Fruit fly (Drosophila melanogaster) whole organism, embryonic: ENCODE measurements around the gene CG7029.

Experiments
- Antp ChIP-seq: fragments of 200-800 bp; sonication (Bioruptor generic); optimal IDR thresholded peaks from 3 replicates; lab custom pipeline; 2016; ENCODE audit warnings: missing biosample characterization, missing genetic modification characterization
- Bdp1 ChIP-seq: fragments of 200-800 bp; sonication (Bioruptor generic); optimal IDR thresholded peaks from 3 replicates; lab custom pipeline; 2016; ENCODE audit warnings: missing biosample characterization, missing genetic modification characterization
- CG10209 ChIP-seq: fragments of 200-800 bp; sonication (Bioruptor generic); optimal IDR thresholded peaks from 3 replicates; lab custom pipeline; 2017; ENCODE audit warnings: missing biosample characterization, mild to moderate bottlenecking, missing genetic modification characterization, missing genetic modification reagents
- CG10321 ChIP-seq: fragments of 200-800 bp; sonication (Bioruptor generic); IDR thresholded peaks from 2 replicates; pipeline ENCODE4 v1.3.6; 2022; ENCODE audit warnings: missing biosample characterization, missing genetic modification characterization
- CG1602 ChIP-seq: fragments of 200-800 bp; sonication (Bioruptor generic); optimal IDR thresholded peaks from 3 replicates; lab custom pipeline; 2016; ENCODE audit warnings: missing biosample characterization, missing genetic modification characterization
- CG1832 ChIP-seq: fragments of 200-800 bp; sonication (Bioruptor generic); optimal IDR thresholded peaks from 2 replicates; lab custom pipeline; 2017; ENCODE audit warnings: missing biosample characterization, mild to moderate bottlenecking, missing genetic modification characterization, inconsistent platforms
- CG2199 ChIP-seq: fragments of 200-800 bp; sonication (Bioruptor generic); IDR thresholded peaks from 3 replicates; pipeline ENCODE4 v1.3.6; 2022; ENCODE audit warnings: missing biosample characterization, missing genetic modification characterization
- CG31224 ChIP-seq: fragments of 200-800 bp; sonication (Bioruptor generic); IDR thresholded peaks from 2 replicates; pipeline ENCODE4 v1.3.6; 2022; ENCODE audit warnings: missing biosample characterization, missing genetic modification characterization
- CG31388 ChIP-seq: fragments of 200-800 bp; sonication (Bioruptor generic); optimal IDR thresholded peaks from 2 replicates; lab custom pipeline; 2016; ENCODE audit warnings: missing biosample characterization, missing genetic modification characterization
- CG33557 ChIP-seq: fragments of 200-800 bp; sonication (Bioruptor generic); optimal IDR thresholded peaks from 2 replicates; lab custom pipeline; 2019; ENCODE audit warnings: missing biosample characterization, mild to moderate bottlenecking, missing genetic modification characterization, moderate library complexity
- CG34224 ChIP-seq: fragments of 200-800 bp; sonication (Bioruptor generic); IDR thresholded peaks from 3 replicates; pipeline ENCODE4 v1.3.6; 2022; ENCODE audit warnings: missing biosample characterization, missing genetic modification characterization; ENCODE audit not compliant: partially characterized antibody
- CG34376 ChIP-seq: fragments of 200-800 bp; sonication (Bioruptor generic); optimal IDR thresholded peaks from 2 replicates; lab custom pipeline; 2018; ENCODE audit warnings: missing biosample characterization, mild to moderate bottlenecking, missing genetic modification characterization
- CG3847 ChIP-seq: fragments of 200-800 bp; sonication (Bioruptor generic); IDR thresholded peaks from 2 replicates; pipeline ENCODE4 v1.3.6; 2022; ENCODE audit warnings: missing biosample characterization, missing genetic modification characterization
- CG42726 ChIP-seq: fragments of 200-800 bp; sonication (Bioruptor generic); IDR thresholded peaks from 2 replicates; pipeline ENCODE4 v1.3.6; 2022; ENCODE audit warnings: missing biosample characterization, missing genetic modification characterization; ENCODE audit not compliant: partially characterized antibody
- CG4328 ChIP-seq: fragments of 200-800 bp; sonication (Bioruptor generic); optimal IDR thresholded peaks from 3 replicates; lab custom pipeline; 2017; ENCODE audit warnings: missing biosample characterization, missing genetic modification reagents, missing genetic modification characterization
- CG43689 ChIP-seq: fragments of 200-800 bp; sonication (Bioruptor generic); IDR thresholded peaks from 2 replicates; pipeline ENCODE4 v1.3.6; 2022; ENCODE audit warnings: missing biosample characterization, missing genetic modification characterization
- CG4707 ChIP-seq: fragments of 200-800 bp; sonication (Bioruptor generic); optimal IDR thresholded peaks from 2 replicates; lab custom pipeline; 2018; ENCODE audit warnings: missing biosample characterization, mild to moderate bottlenecking, missing genetic modification characterization, moderate library complexity
- CG5180 ChIP-seq: fragments of 200-800 bp; sonication (Bioruptor generic); optimal IDR thresholded peaks from 3 replicates; lab custom pipeline; 2017; ENCODE audit warnings: missing biosample characterization, missing genetic modification characterization, mild to moderate bottlenecking, moderate library complexity, missing genetic modification reagents
- CG5953 ChIP-seq: fragments of 200-800 bp; sonication (Bioruptor generic); IDR thresholded peaks from 2 replicates; pipeline ENCODE4 v1.3.6; 2022; ENCODE audit warnings: missing biosample characterization, missing genetic modification characterization
- CG6791 ChIP-seq: fragments of 200-800 bp; sonication (Bioruptor generic); IDR thresholded peaks from 3 replicates; pipeline ENCODE4 v1.3.6; 2022; ENCODE audit warnings: missing biosample characterization, missing genetic modification characterization; ENCODE audit not compliant: partially characterized antibody
- CG6854 ChIP-seq: fragments of 200-800 bp; sonication (Bioruptor generic); optimal IDR thresholded peaks from 3 replicates; lab custom pipeline; 2017; ENCODE audit warnings: missing biosample characterization, mild to moderate bottlenecking, missing genetic modification characterization
- Drgx ChIP-seq: fragments of 200-800 bp; sonication (Bioruptor generic); IDR thresholded peaks from 2 replicates; pipeline ENCODE4 v1.3.6; 2022; ENCODE audit warnings: missing biosample characterization, missing genetic modification characterization
- HLHmδ ChIP-seq: fragments of 200-800 bp; sonication (Bioruptor generic); optimal IDR thresholded peaks from 2 replicates; lab custom pipeline; 2018; ENCODE audit warnings: missing biosample characterization, mild to moderate bottlenecking, missing genetic modification characterization, moderate library complexity
- Hmx ChIP-seq: fragments of 200-800 bp; sonication (Bioruptor generic); optimal IDR thresholded peaks from 2 replicates; lab custom pipeline; 2016; ENCODE audit warnings: missing biosample characterization, missing genetic modification characterization
- Mad ChIP-seq: fragments of 200-800 bp; sonication (Bioruptor generic); optimal IDR thresholded peaks from 2 replicates; lab custom pipeline; 2016; ENCODE audit warnings: missing biosample characterization, missing genetic modification characterization
- Ssrp ChIP-seq: fragments of 200-800 bp; sonication (Bioruptor generic); optimal IDR thresholded peaks from 2 replicates; lab custom pipeline; 2018; ENCODE audit warnings: missing biosample characterization, mild to moderate bottlenecking, missing genetic modification characterization, moderate library complexity
- Xbp1 ChIP-seq: fragments of 200-800 bp; sonication (Bioruptor generic); optimal IDR thresholded peaks from 3 replicates; lab custom pipeline; 2016; ENCODE audit warnings: missing biosample characterization, mild to moderate bottlenecking, missing genetic modification characterization
- abd-A ChIP-seq: fragments of 200-800 bp; sonication (Bioruptor generic); optimal IDR thresholded peaks from 3 replicates; lab custom pipeline; 2019; ENCODE audit warnings: missing biosample characterization, mild to moderate bottlenecking, missing genetic modification characterization, moderate library complexity
- ac ChIP-seq: fragments of 200-800 bp; sonication (Bioruptor generic); optimal IDR thresholded peaks from 3 replicates; lab custom pipeline; 2017; ENCODE audit warnings: missing biosample characterization, mild to moderate bottlenecking, missing genetic modification characterization
- chinmo ChIP-seq: fragments of 200-800 bp; sonication (Bioruptor generic); IDR thresholded peaks from 4 replicates; pipeline ENCODE4 v1.3.6; 2022; ENCODE audit warnings: missing biosample characterization, missing genetic modification characterization; ENCODE audit not compliant: partially characterized antibody
- ewg ChIP-seq: fragments of 200-800 bp; sonication (Bioruptor generic); optimal IDR thresholded peaks from 3 replicates; lab custom pipeline; 2017; ENCODE audit warnings: mild to moderate bottlenecking, missing biosample characterization, missing genetic modification reagents, missing genetic modification characterization
- fd96Cb ChIP-seq: fragments of 200-800 bp; sonication (Bioruptor generic); optimal IDR thresholded peaks from 2 replicates; lab custom pipeline; 2018; ENCODE audit warnings: missing biosample characterization, mild to moderate bottlenecking, missing genetic modification characterization, moderate library complexity
- fru ChIP-seq: fragments of >200 bp; optimal IDR thresholded peaks from 2 replicates; lab custom pipeline; 2017
- gcm2 ChIP-seq: fragments of 200-800 bp; sonication (Bioruptor generic); optimal IDR thresholded peaks from 2 replicates; lab custom pipeline; 2016; ENCODE audit warnings: missing biosample characterization, missing genetic modification characterization
- lab ChIP-seq: fragments of 200-800 bp; sonication (Bioruptor generic); optimal IDR thresholded peaks from 3 replicates; lab custom pipeline; 2017; ENCODE audit warnings: missing biosample characterization, missing genetic modification characterization, mild to moderate bottlenecking, moderate library complexity, missing genetic modification reagents
- lilli ChIP-seq: fragments of 200-800 bp; sonication (Bioruptor generic); optimal IDR thresholded peaks from 3 replicates; lab custom pipeline; 2016; ENCODE audit warnings: missing biosample characterization, missing genetic modification characterization
- luna ChIP-seq: fragments of 200-800 bp; sonication (Bioruptor generic); optimal IDR thresholded peaks from 2 replicates; lab custom pipeline; 2016; ENCODE audit warnings: missing biosample characterization, missing genetic modification characterization
- nau ChIP-seq: fragments of 200-800 bp; sonication (Bioruptor generic); optimal IDR thresholded peaks from 3 replicates; lab custom pipeline; 2017; ENCODE audit warnings: missing biosample characterization, mild to moderate bottlenecking, missing genetic modification characterization, missing genetic modification reagents
- org-1 ChIP-seq: fragments of 200-800 bp; sonication (Bioruptor generic); optimal IDR thresholded peaks from 2 replicates; lab custom pipeline; 2017; ENCODE audit warnings: missing biosample characterization, missing genetic modification characterization
- pan ChIP-seq, 4 experiments: fragments of >200 bp in 3 of 4; fragments of 200-800 bp in 1 of 4; sonication (Bioruptor generic) in 1 of 4; optimal IDR thresholded peaks in 3 of 4; IDR thresholded peaks in 1 of 4; 2 replicates each; pipeline versions ENCODE4 v1.3.6 to Lab custom; 2017 to 2022; ENCODE audit warnings: missing biosample characterization in 2 of 4, missing genetic modification characterization in 2 of 4, mixed read lengths in 1 of 4
- prd ChIP-seq, 3 experiments: fragments of >200 bp in 2 of 3; fragments of 200-800 bp in 1 of 3; sonication (Bioruptor generic) in 1 of 3; optimal IDR thresholded peaks in 2 of 3; IDR thresholded peaks in 1 of 3; 2 replicates in 2 of 3; 3 replicates in 1 of 3; pipeline versions ENCODE4 v1.3.6 to Lab custom; 2017 to 2022; ENCODE audit warnings: missing biosample characterization in 1 of 3, missing genetic modification characterization in 1 of 3
- sens ChIP-seq: fragments of 200-800 bp; sonication (Bioruptor generic); peaks from one replicate; lab custom pipeline; 2016; ENCODE audit warnings: missing biosample characterization, missing genetic modification characterization
- shn ChIP-seq: fragments of 200-800 bp; sonication (Bioruptor generic); optimal IDR thresholded peaks from 3 replicates; lab custom pipeline; 2016; ENCODE audit warnings: missing biosample characterization, missing genetic modification characterization
- sob ChIP-seq: fragments of 200-800 bp; sonication (Bioruptor generic); IDR thresholded peaks from 2 replicates; pipeline ENCODE4 v1.3.6; 2022; ENCODE audit warnings: missing biosample characterization, missing genetic modification characterization
- sug ChIP-seq: fragments of 200-800 bp; optimal IDR thresholded peaks from 2 replicates; lab custom pipeline; 2019; ENCODE audit warnings: missing biosample characterization, mild to moderate bottlenecking, missing genetic modification characterization, moderate library complexity
- tll ChIP-seq, 2 experiments: fragments of 200-800 bp in 1 of 2; fragments of >200 bp in 1 of 2; sonication (Bioruptor generic) in 1 of 2; optimal IDR thresholded peaks; 2 replicates each; lab custom pipeline; 2017 to 2019; ENCODE audit warnings: missing biosample characterization in 2 of 2, missing genetic modification characterization in 2 of 2, mild to moderate bottlenecking in 1 of 2, moderate library complexity in 1 of 2
- trh ChIP-seq: fragments of 200-800 bp; sonication (Bioruptor generic); optimal IDR thresholded peaks from 2 replicates; lab custom pipeline; 2016; ENCODE audit warnings: missing biosample characterization, missing genetic modification characterization
- vnd ChIP-seq: fragments of 200-800 bp; sonication (Bioruptor generic); IDR thresholded peaks from 3 replicates; pipeline ENCODE4 v1.3.6; 2022; ENCODE audit warnings: missing biosample characterization, missing genetic modification characterization; ENCODE audit not compliant: partially characterized antibody
- vvl ChIP-seq: fragments of 200-800 bp; sonication (Bioruptor generic); IDR thresholded peaks from 2 replicates; pipeline ENCODE4 v1.3.6; 2022; ENCODE audit warnings: missing biosample characterization, missing genetic modification characterization
- zfh2 ChIP-seq: fragments of 200-800 bp; sonication (Bioruptor generic); optimal IDR thresholded peaks from 2 replicates; lab custom pipeline; 2016; ENCODE audit warnings: missing biosample characterization, missing genetic modification characterization

Gene CG7029

DNA sequence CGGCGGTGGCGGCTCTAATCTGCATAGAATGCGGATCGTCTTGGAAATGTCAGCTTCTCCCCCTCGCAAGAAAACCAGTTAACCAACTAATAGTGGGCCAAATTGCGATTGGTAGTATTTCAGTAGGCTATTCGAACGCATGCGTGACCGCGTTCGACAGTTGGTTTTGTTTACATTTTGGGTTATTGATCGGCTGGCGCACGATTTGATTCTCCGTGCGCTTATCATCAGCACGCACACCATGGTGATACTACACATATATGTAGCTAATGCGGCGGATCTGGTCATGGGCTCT is 2.8 kb downstream of the CG7029 start (continued):
- TF ChIP-seq CG4707 (GFP tag; lab: Kevin White, UChicago) = no peak
- 0 out of 2 replicates have a peak, but pooled peaks have one; percentile 32 for TF ChIP-seq CG42726 (GFP tag; lab: Robert Waterston, UW)
- TF ChIP-seq tll (GFP tag; optimal IDR thresholded peaks at IDR 0.05; lab: Kevin White, UChicago) = no peak
- TF ChIP-seq prd (optimal IDR thresholded peaks at IDR 0.05; lab: Kevin White, UChicago) = no peak
- no peak for TF ChIP-seq prd (GFP tag; IDR thresholded peaks at IDR 0.05; lab: Robert Waterston, UW)
- TF ChIP-seq CG31388 (GFP tag; lab: Kevin White, UChicago) = no peak
- no peak for TF ChIP-seq CG5180 (GFP tag; lab: Kevin White, UChicago)
- no peak for TF ChIP-seq trh
- TF ChIP-seq gcm2 (GFP tag; lab: Kevin White, UChicago) = no peak
- peak; percentile 50 for TF ChIP-seq HLHmδ (GFP tag; lab: Kevin White, UChicago)
- no peak for TF ChIP-seq Bdp1
- no peak for TF ChIP-seq ac
- TF ChIP-seq fru (lab: Kevin White, UChicago) = no peak
- TF ChIP-seq vvl (GFP tag; lab: Robert Waterston, UW) = no peak; the same call in 1 of the 2 replicates
- TF ChIP-seq sob (GFP tag; lab: Robert Waterston, UW) = no peak
- no peak for TF ChIP-seq CG4328
- TF ChIP-seq CG10321 (GFP tag; lab: Robert Waterston, UW) = no peak
- no peak for TF ChIP-seq Xbp1 (GFP tag; lab: Kevin White, UChicago)
- TF ChIP-seq CG1832 (GFP tag; lab: Kevin White, UChicago) = no peak
- TF ChIP-seq CG43689 = no peak
- TF ChIP-seq CG3847 = no peak
- TF ChIP-seq ewg (GFP tag; lab: Kevin White, UChicago) = no peak
- 0 out of 3 replicates have a peak, but pooled peaks have one; percentile 65 for TF ChIP-seq CG2199
- TF ChIP-seq Drgx (GFP tag; lab: Robert Waterston, UW) = no peak
- TF ChIP-seq shn = no peak
- TF ChIP-seq Ssrp = no peak
- peak; percentile 71 for TF ChIP-seq sug (tag; lab: Kevin White, UChicago)
- no peak for TF ChIP-seq vnd (GFP tag; lab: Robert Waterston, UW)
- TF ChIP-seq CG6791 (GFP tag; lab: Robert Waterston, UW) = no peak
- TF ChIP-seq Mad (GFP tag; lab: Kevin White, UChicago) = no peak
- TF ChIP-seq CG1602 (GFP tag; lab: Kevin White, UChicago) = no peak
- no peak for TF ChIP-seq CG6854 (GFP tag; lab: Kevin White, UChicago)
- no peak for TF ChIP-seq lilli (GFP tag; lab: Kevin White, UChicago)
- TF ChIP-seq luna (GFP tag; lab: Kevin White, UChicago) = no peak
- TF ChIP-seq zfh2 (GFP tag; lab: Kevin White, UChicago) = no peak
- TF ChIP-seq Antp = no peak
- no peak for TF ChIP-seq sens (GFP tag; lab: Kevin White, UChicago)
- peak; percentile 98 for TF ChIP-seq chinmo (GFP tag; lab: Robert Waterston, UW)
- no peak for TF ChIP-seq CG31224 (GFP tag; lab: Robert Waterston, UW)
- peak; percentile 62 for TF ChIP-seq CG34376 (GFP tag; lab: Kevin White, UChicago)
- peak; percentile 44 for TF ChIP-seq abd-A (tag; lab: Kevin White, UChicago)
- TF ChIP-seq fd96Cb = no peak
- no peak for TF ChIP-seq nau (GFP tag; lab: Kevin White, UChicago)
- no peak for TF ChIP-seq Hmx
- no peak for TF ChIP-seq pan (optimal IDR thresholded peaks at IDR 0.05; lab: Kevin White, UChicago)
- no peak for TF ChIP-seq pan (GFP tag; optimal IDR thresholded peaks at IDR 0.05 in 1 of 2, IDR thresholded peaks at IDR 0.05 in 1 of 2)
- no peak for TF ChIP-seq org-1 (GFP tag; lab: Kevin White, UChicago)
- 0 out of 2 replicates have a peak, but pooled peaks have one; percentile 14 for TF ChIP-seq CG5953 (GFP tag; lab: Robert Waterston, UW)
- no peak for TF ChIP-seq CG10209 (GFP tag; lab: Kevin White, UChicago)
- no peak for TF ChIP-seq CG33557 (GFP tag; lab: Kevin White, UChicago)
- TF ChIP-seq CG34224 = no peak
- no peak for TF ChIP-seq lab (GFP tag; lab: Kevin White, UChicago)
